Worm (Caenorhabditis elegans): ENCODE measurements around the gene btb-6.

DNA sequence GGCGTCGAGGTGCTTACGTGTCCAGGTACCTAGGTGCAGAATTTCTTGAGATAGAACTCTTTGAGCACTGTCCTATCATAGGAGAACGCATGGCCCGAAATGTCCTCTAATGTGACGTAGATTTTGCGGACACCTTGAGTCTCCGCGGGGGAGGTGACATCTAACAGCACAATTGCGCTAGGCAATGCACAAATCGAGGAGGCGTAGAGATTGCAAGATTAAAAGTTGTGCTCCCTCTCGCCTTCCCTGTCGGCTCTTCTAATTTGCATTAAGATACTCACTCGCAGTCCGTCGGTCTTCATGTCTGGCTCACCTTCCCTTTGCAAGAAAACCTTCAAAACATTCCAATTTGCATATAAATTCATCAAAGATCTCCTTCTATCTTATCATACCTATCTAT lies 44.5 kb downstream of the btb-6 start, which contains the start of gene F36H5.18:
- TF ChIP-seq R02D3.7 (tag; optimal IDR thresholded peaks at IDR 0.05) (no peak), lin-1 (GFP tag; IDR thresholded peaks at IDR 0.05) (no peak), unc-62 (GFP tag; optimal IDR thresholded peaks at IDR 0.05 in 1 of 2) (no peak), unc-62 (tag; optimal IDR thresholded peaks at IDR 0.05) (no peak), zfp-3 (GFP tag; conservative IDR thresholded peaks at IDR 0.05) (no peak), nhr-76 (tag; optimal IDR thresholded peaks at IDR 0.05) (no peak)
